Worm (Caenorhabditis elegans) whole organism, midembryonic: ENCODE data around the gene latd-1.

Experiments
- T22C8.4 ChIP-seq: fragments of 200-800 bp; sonication (Bioruptor generic); IDR thresholded peaks from 2 replicates; pipeline ENCODE4 v1.3.6; 2022; ENCODE audit warnings: missing genetic modification characterization, missing compliant biosample characterization
- flt-1 ChIP-seq: fragments of 200-800 bp; sonication (Bioruptor generic); IDR thresholded peaks from 2 replicates; pipeline ENCODE4 v1.3.6; 2022; ENCODE audit warnings: missing genetic modification characterization, missing compliant biosample characterization
- klf-2 ChIP-seq: fragments of 200-800 bp; sonication (Bioruptor generic); conservative IDR thresholded peaks from 2 replicates; pipeline ENCODE4 v1.3.6; 2022; ENCODE audit warnings: missing genetic modification reagents, missing genetic modification characterization, missing compliant biosample characterization
- med-1 ChIP-seq: sonication (generic microtip); optimal IDR thresholded peaks from 2 replicates; lab custom pipeline; 2017; ENCODE audit warnings: missing genetic modification characterization, mild to moderate bottlenecking, missing compliant biosample characterization, antibody characterized with exemption, missing genetic modification reagents; ENCODE audit not compliant: insufficient read depth
- ref-1 ChIP-seq: fragments of 200-800 bp; sonication (Bioruptor generic); conservative IDR thresholded peaks from 2 replicates; pipeline ENCODE4 v1.3.6; 2022; ENCODE audit warnings: missing genetic modification reagents, missing genetic modification characterization, missing compliant biosample characterization

- no peak for TF ChIP-seq T22C8.4
- no peak for TF ChIP-seq klf-2
- no peak for TF ChIP-seq flt-1
- TF ChIP-seq ref-1 (GFP tag; lab: Robert Waterston, UW): no peak
- no peak for TF ChIP-seq med-1 (GFP tag; lab: Kevin White, UChicago)
Measured at ce11 chrX:7916076-7916475, 18.5 kb upstream of the latd-1 start.
